Fruit fly (Drosophila melanogaster): ENCODE data around the gene CG6149.
A peak's percentile ranks its signal among the peaks of the same experiment; 100 is the strongest.

CG6149 gene

dm6 chr3L:11472388-11472787, 37.1 kb upstream of the CG6149 start:
- TF ChIP-seq CG9948 (tag; optimal IDR thresholded peaks at IDR 0.05) (no peak), CG32121 (GFP tag; IDR thresholded peaks at IDR 0.05) (no peak), CG17806 (tag; optimal IDR thresholded peaks at IDR 0.05) (no peak)

dm6 chr3L:11466985-11467384, 31.7 kb upstream of the CG6149 start:
- TF ChIP-seq CG32121 (GFP tag; IDR thresholded peaks at IDR 0.05) (no peak), CG17806 (tag; optimal IDR thresholded peaks at IDR 0.05) (peak; percentile 34), CG8159 (tag; optimal IDR thresholded peaks at IDR 0.05) (peak; percentile 68), CG9948 (tag; optimal IDR thresholded peaks at IDR 0.05) (peak; percentile 56), CG14655 (GFP tag; optimal IDR thresholded peaks at IDR 0.05) (peak; percentile 21), CG15710 (tag; optimal IDR thresholded peaks at IDR 0.05) (peak; percentile 45)

- TF ChIP-seq CG13204 (GFP tag; optimal IDR thresholded peaks at IDR 0.05) (no peak), gl (tag; optimal IDR thresholded peaks at IDR 0.05) (no peak), CG34367 (tag; optimal IDR thresholded peaks at IDR 0.05) (no peak), CG9948 (tag; optimal IDR thresholded peaks at IDR 0.05) (no peak), CG32121 (GFP tag; IDR thresholded peaks at IDR 0.05) (no peak), Ets98B (GFP tag; IDR thresholded peaks at IDR 0.05) (no peak), fd96Ca (GFP tag; IDR thresholded peaks at IDR 0.05) (no peak), CG10348 (GFP tag; IDR thresholded peaks at IDR 0.05) (no peak), CG12605 (GFP tag; IDR thresholded peaks at IDR 0.05) (no peak), Pif1B (GFP tag; optimal IDR thresholded peaks at IDR 0.05) (no peak)
Measured at dm6 chr3L:11465371-11465914, 30.2 kb upstream of the CG6149 start, which contains the start of gene Fum3. Gene Fum3 (minus strand): TSS chr3L:11465864.

dm6 chr3L:11458370-11458769, 23.1 kb upstream of the CG6149 start, which contains the start of the genes CG12289 and CG7551:
Gene CG12289 (minus strand): TSS chr3L:11458470.
Gene CG7551 (plus strand): TSS chr3L:11458490.
- no peak for TF ChIP-seq CG13204 (GFP tag; optimal IDR thresholded peaks at IDR 0.05)
- no peak for TF ChIP-seq Snoo (tag; optimal IDR thresholded peaks at IDR 0.05)
- TF ChIP-seq CG9948 (tag; optimal IDR thresholded peaks at IDR 0.05), result no peak
- no peak for TF ChIP-seq CG10348 (GFP tag; IDR thresholded peaks at IDR 0.05)
- TF ChIP-seq CG12605 (GFP tag; IDR thresholded peaks at IDR 0.05), result no peak
- no peak for TF ChIP-seq EcR (GFP tag; optimal IDR thresholded peaks at IDR 0.05)
- no peak for TF ChIP-seq Pif1B (GFP tag; optimal IDR thresholded peaks at IDR 0.05)
- no peak for TF ChIP-seq D1 (tag; optimal IDR thresholded peaks at IDR 0.05)
- no peak for TF ChIP-seq CG14655 (GFP tag; optimal IDR thresholded peaks at IDR 0.05)
- TF ChIP-seq CG8301 (tag; optimal IDR thresholded peaks at IDR 0.05), result no peak
- TF ChIP-seq rn (GFP tag; IDR thresholded peaks at IDR 0.05), result no peak
- TF ChIP-seq CG17806 (tag; optimal IDR thresholded peaks at IDR 0.05), result no peak
- no peak for TF ChIP-seq CG34367 (tag; optimal IDR thresholded peaks at IDR 0.05)
- no peak for TF ChIP-seq Pif1A (GFP tag; optimal IDR thresholded peaks at IDR 0.05)
- no peak for TF ChIP-seq CG15710 (tag; optimal IDR thresholded peaks at IDR 0.05)

dm6 chr3L:11454461-11454860, 19.2 kb upstream of the CG6149 start:
- TF ChIP-seq CG4496 (GFP tag; IDR thresholded peaks at IDR 0.05) (peak; percentile 70), CG8301 (tag; optimal IDR thresholded peaks at IDR 0.05) (no peak), CG14655 (GFP tag; optimal IDR thresholded peaks at IDR 0.05) (peak; percentile 4)

- TF ChIP-seq CG4496 (GFP tag; IDR thresholded peaks at IDR 0.05), result no peak
- TF ChIP-seq CG9948 (tag; optimal IDR thresholded peaks at IDR 0.05), result peak; percentile 31
- no peak for TF ChIP-seq Snoo (tag; optimal IDR thresholded peaks at IDR 0.05)
- TF ChIP-seq CG12605 (GFP tag; IDR thresholded peaks at IDR 0.05), result no peak
- TF ChIP-seq Pif1B (GFP tag; optimal IDR thresholded peaks at IDR 0.05), result no peak
- peak; percentile 36 for TF ChIP-seq CG14655 (GFP tag; optimal IDR thresholded peaks at IDR 0.05)
- TF ChIP-seq Pif1A (GFP tag; optimal IDR thresholded peaks at IDR 0.05), result peak; percentile 7
- TF ChIP-seq CG15710 (tag; optimal IDR thresholded peaks at IDR 0.05), result peak; percentile 5
- no peak for TF ChIP-seq fd96Ca (GFP tag; IDR thresholded peaks at IDR 0.05)
- TF ChIP-seq gl (tag; optimal IDR thresholded peaks at IDR 0.05), result no peak
- peak; percentile 41 for TF ChIP-seq CG17806 (tag; optimal IDR thresholded peaks at IDR 0.05)
- peak; percentile 43 for TF ChIP-seq CG8159 (tag; optimal IDR thresholded peaks at IDR 0.05)
- no peak for TF ChIP-seq Ets98B (GFP tag; IDR thresholded peaks at IDR 0.05)
- TF ChIP-seq CG32121 (GFP tag; IDR thresholded peaks at IDR 0.05), result no peak
Measured at dm6 chr3L:11450535-11450934, 15.3 kb upstream of the CG6149 start.

dm6 chr3L:11448935-11449334, 13.7 kb upstream of the CG6149 start:
- TF ChIP-seq Pif1B (GFP tag; optimal IDR thresholded peaks at IDR 0.05) (peak; percentile 63), CG14655 (GFP tag; optimal IDR thresholded peaks at IDR 0.05) (peak; percentile 94), CG8301 (tag; optimal IDR thresholded peaks at IDR 0.05) (peak; percentile 91), Snoo (tag; optimal IDR thresholded peaks at IDR 0.05) (no peak), EcR (GFP tag; optimal IDR thresholded peaks at IDR 0.05) (no peak), CG12605 (GFP tag; IDR thresholded peaks at IDR 0.05) (peak; percentile 84), fd96Ca (GFP tag; IDR thresholded peaks at IDR 0.05) (peak; percentile 97), CG4496 (GFP tag; IDR thresholded peaks at IDR 0.05) (peak; percentile 96), rn (GFP tag; IDR thresholded peaks at IDR 0.05) (peak; percentile 88), CG13204 (GFP tag; optimal IDR thresholded peaks at IDR 0.05) (no peak), CG32121 (GFP tag; IDR thresholded peaks at IDR 0.05) (peak; percentile 88), CG9948 (tag; optimal IDR thresholded peaks at IDR 0.05) (peak; percentile 81), CG8159 (tag; optimal IDR thresholded peaks at IDR 0.05) (peak; percentile 28), CG34367 (tag; optimal IDR thresholded peaks at IDR 0.05) (peak; percentile 50), CG10348 (GFP tag; IDR thresholded peaks at IDR 0.05) (0 out of 2 replicates have a peak, but pooled peaks have one; percentile 54), CG15710 (tag; optimal IDR thresholded peaks at IDR 0.05) (peak; percentile 54), D1 (tag; optimal IDR thresholded peaks at IDR 0.05) (peak; percentile 6), Ets98B (GFP tag; IDR thresholded peaks at IDR 0.05) (peak; percentile 93), gl (tag; optimal IDR thresholded peaks at IDR 0.05) (peak; percentile 0), Pif1A (GFP tag; optimal IDR thresholded peaks at IDR 0.05) (peak; percentile 77), CG17806 (tag; optimal IDR thresholded peaks at IDR 0.05) (peak; percentile 66)

Measured in whole organism, pupa.